Worm (Caenorhabditis elegans) whole organism, L1 larva: ENCODE measurements around the gene F44E5.2.

Experiments
- C16A3.4 ChIP-seq: fragments of 150-350 bp; optimal IDR thresholded peaks from 2 replicates; lab custom pipeline; 2014; ENCODE audit warnings: missing biosample characterization, missing genetic modification characterization
- C34B4.2 ChIP-seq: sonication (generic microtip); optimal IDR thresholded peaks from 2 replicates; lab custom pipeline; 2017; ENCODE audit warnings: mild to moderate bottlenecking, missing genetic modification characterization, missing compliant biosample characterization
- Y116A8C.19 ChIP-seq: sonication (generic microtip); optimal IDR thresholded peaks from 2 replicates; lab custom pipeline; 2016; ENCODE audit warnings: missing compliant biosample characterization, missing genetic modification characterization, borderline replicate concordance
- aha-1 ChIP-seq: fragments of 150-350 bp; optimal IDR thresholded peaks from 2 replicates; lab custom pipeline; 2014; ENCODE audit warnings: missing biosample characterization, missing genetic modification characterization
- alr-1 ChIP-seq: fragments of 200-800 bp; sonication (Bioruptor generic); optimal IDR thresholded peaks from 2 replicates; lab custom pipeline; 2018; ENCODE audit warnings: borderline replicate concordance, mild to moderate bottlenecking, missing genetic modification characterization, missing compliant biosample characterization
- aly-2 ChIP-seq: fragments of 150-350 bp; optimal IDR thresholded peaks from 2 replicates; lab custom pipeline; 2014; ENCODE audit warnings: missing biosample characterization, missing genetic modification characterization
- ama-1 ChIP-seq: fragments of 150-350 bp; optimal IDR thresholded peaks from 2 replicates; lab custom pipeline; 2014
- ceh-63 ChIP-seq: fragments of 200-800 bp; sonication (Bioruptor generic); optimal IDR thresholded peaks from 2 replicates; lab custom pipeline; 2018; ENCODE audit warnings: mild to moderate bottlenecking, missing genetic modification characterization, missing compliant biosample characterization
- ceh-8 ChIP-seq: fragments of 200-800 bp; sonication (Bioruptor generic); optimal IDR thresholded peaks from 2 replicates; lab custom pipeline; 2018; ENCODE audit warnings: mild to moderate bottlenecking, missing genetic modification characterization, moderate library complexity, missing compliant biosample characterization
- ces-1 ChIP-seq: fragments of 150-350 bp; optimal IDR thresholded peaks from 2 replicates; lab custom pipeline; 2014; ENCODE audit warnings: missing biosample characterization, missing genetic modification reagents, missing genetic modification characterization
- efl-3 ChIP-seq: fragments of 200-800 bp; sonication (Bioruptor generic); optimal IDR thresholded peaks from 2 replicates; lab custom pipeline; 2018; ENCODE audit warnings: mild to moderate bottlenecking, missing genetic modification characterization, missing compliant biosample characterization
- egl-27 ChIP-seq, 2 experiments: fragments of 150-350 bp in 1 of 2; sonication (generic microtip); optimal IDR thresholded peaks; 3 replicates each; lab custom pipeline; 2017 to 2018; ENCODE audit warnings: missing biosample characterization in 2 of 2, missing genetic modification characterization in 2 of 2, missing genetic modification reagents in 2 of 2
- elt-2 ChIP-seq: sonication (generic microtip); optimal IDR thresholded peaks from 2 replicates; lab custom pipeline; 2016; ENCODE audit warnings: missing genetic modification characterization, mild to moderate bottlenecking, inconsistent platforms, missing compliant biosample characterization, missing genetic modification reagents
- elt-3 ChIP-seq, 6 experiments: fragments of 150-350 bp in 1 of 6; sonication (generic microtip); optimal IDR thresholded peaks; 2 replicates each; lab custom pipeline; 2017 to 2018; ENCODE audit warnings: missing biosample characterization in 6 of 6, missing genetic modification characterization in 6 of 6, inconsistent platforms in 1 of 6
- fkh-10 ChIP-seq: sonication (generic microtip); optimal IDR thresholded peaks from 2 replicates; lab custom pipeline; 2017; ENCODE audit warnings: missing biosample characterization, missing genetic modification reagents, missing genetic modification characterization
- fkh-8 ChIP-seq: sonication (generic microtip); optimal IDR thresholded peaks from 2 replicates; lab custom pipeline; 2016; ENCODE audit warnings: mild to moderate bottlenecking, missing genetic modification characterization, missing compliant biosample characterization
- fos-1 ChIP-seq: fragments of 150-350 bp; optimal IDR thresholded peaks from 2 replicates; lab custom pipeline; 2014; ENCODE audit warnings: missing biosample characterization, missing genetic modification characterization
- grh-1 ChIP-seq: fragments of 200-800 bp; sonication (Bioruptor generic); IDR thresholded peaks from 2 replicates; pipeline ENCODE4 v1.3.6; 2022; ENCODE audit warnings: missing genetic modification reagents, missing genetic modification characterization, missing compliant biosample characterization
- irx-1 ChIP-seq: sonication (generic microtip); optimal IDR thresholded peaks from 2 replicates; lab custom pipeline; 2016; ENCODE audit warnings: missing genetic modification characterization, missing compliant biosample characterization
- lin-13 ChIP-seq: fragments of 150-350 bp; optimal IDR thresholded peaks from 2 replicates; lab custom pipeline; 2014; ENCODE audit warnings: missing biosample characterization, missing genetic modification reagents, missing genetic modification characterization
- lir-3 ChIP-seq: sonication (generic microtip); optimal IDR thresholded peaks from 2 replicates; lab custom pipeline; 2016; ENCODE audit warnings: mild to moderate bottlenecking, missing genetic modification characterization, moderate library complexity, missing compliant biosample characterization; ENCODE audit not compliant: poor library complexity
- mab-9 ChIP-seq: fragments of 200-800 bp; sonication (Bioruptor generic); IDR thresholded peaks from 2 replicates; pipeline ENCODE4 v1.3.6; 2022; ENCODE audit warnings: missing genetic modification reagents, missing genetic modification characterization, missing compliant biosample characterization
- mdl-1 ChIP-seq, 2 experiments: fragments of 150-350 bp; optimal IDR thresholded peaks; 2 replicates each; lab custom pipeline; 2014 to 2017; ENCODE audit warnings: missing biosample characterization in 2 of 2, missing genetic modification characterization in 2 of 2, inconsistent platforms in 1 of 2
- mef-2 ChIP-seq: fragments of 150-350 bp; optimal IDR thresholded peaks from 2 replicates; lab custom pipeline; 2014; ENCODE audit warnings: missing biosample characterization, missing genetic modification characterization
- mep-1 ChIP-seq: fragments of 150-350 bp; optimal IDR thresholded peaks from 2 replicates; lab custom pipeline; 2014; ENCODE audit warnings: missing biosample characterization, missing genetic modification characterization
- nhr-11 ChIP-seq: fragments of 150-350 bp; optimal IDR thresholded peaks from 2 replicates; lab custom pipeline; 2014; ENCODE audit warnings: missing biosample characterization, missing genetic modification characterization
- nhr-12 ChIP-seq: sonication (generic microtip); optimal IDR thresholded peaks from 2 replicates; lab custom pipeline; 2017; ENCODE audit warnings: missing biosample characterization, missing genetic modification characterization
- nhr-20 ChIP-seq: sonication (generic microtip); optimal IDR thresholded peaks from 2 replicates; lab custom pipeline; 2016; ENCODE audit warnings: mild to moderate bottlenecking, missing genetic modification characterization, missing compliant biosample characterization
- nhr-71 ChIP-seq: sonication (generic microtip); optimal IDR thresholded peaks from 2 replicates; lab custom pipeline; 2016; ENCODE audit warnings: mild to moderate bottlenecking, missing genetic modification characterization, moderate library complexity, missing compliant biosample characterization
- nhr-76 ChIP-seq: sonication (generic microtip); optimal IDR thresholded peaks from 2 replicates; lab custom pipeline; 2017; ENCODE audit warnings: missing biosample characterization, missing genetic modification characterization
- nhr-77 ChIP-seq: fragments of 150-350 bp; optimal IDR thresholded peaks from 2 replicates; lab custom pipeline; 2014; ENCODE audit warnings: missing biosample characterization, missing genetic modification characterization
- nhr-85 ChIP-seq: sonication (generic microtip); peaks from one replicate; lab custom pipeline; 2016; ENCODE audit warnings: missing genetic modification characterization, inconsistent platforms, missing compliant biosample characterization
- nhr-90 ChIP-seq: sonication (generic microtip); optimal IDR thresholded peaks from 2 replicates; lab custom pipeline; 2016; ENCODE audit warnings: mild to moderate bottlenecking, missing genetic modification characterization, missing compliant biosample characterization; ENCODE audit not compliant: poor library complexity
- pag-3 ChIP-seq: sonication (generic microtip); optimal IDR thresholded peaks from 2 replicates; lab custom pipeline; 2017; ENCODE audit warnings: missing genetic modification characterization, mild to moderate bottlenecking, missing compliant biosample characterization, antibody characterized with exemption, borderline replicate concordance; ENCODE audit not compliant: insufficient read depth
- skn-1 ChIP-seq: fragments of 150-350 bp; optimal IDR thresholded peaks from 2 replicates; lab custom pipeline; 2014; ENCODE audit warnings: missing biosample characterization, missing genetic modification characterization
- snpc-4 ChIP-seq: fragments of 150-350 bp; optimal IDR thresholded peaks from 2 replicates; lab custom pipeline; 2014; ENCODE audit warnings: missing biosample characterization, missing genetic modification characterization
- sox-4 ChIP-seq: sonication (generic microtip); optimal IDR thresholded peaks from 2 replicates; lab custom pipeline; 2016; ENCODE audit warnings: missing genetic modification characterization, missing compliant biosample characterization
- tlp-1 ChIP-seq: fragments of 150-350 bp; optimal IDR thresholded peaks from 2 replicates; lab custom pipeline; 2014; ENCODE audit warnings: missing biosample characterization, missing genetic modification characterization
- unc-130 ChIP-seq: fragments of 150-350 bp; optimal IDR thresholded peaks from 2 replicates; lab custom pipeline; 2017; ENCODE audit warnings: missing biosample characterization, missing genetic modification characterization, inconsistent platforms
- unc-62 ChIP-seq: fragments of 150-350 bp; optimal IDR thresholded peaks from 2 replicates; lab custom pipeline; 2014; ENCODE audit warnings: missing biosample characterization, missing genetic modification reagents, missing genetic modification characterization
- unc-86 ChIP-seq: sonication (generic microtip); optimal IDR thresholded peaks from 2 replicates; lab custom pipeline; 2016; ENCODE audit warnings: missing genetic modification characterization, missing compliant biosample characterization
- zag-1 ChIP-seq: fragments of 150-350 bp; optimal IDR thresholded peaks from 2 replicates; lab custom pipeline; 2014; ENCODE audit warnings: missing biosample characterization, missing genetic modification characterization
- ztf-4 ChIP-seq: fragments of 150-350 bp; optimal IDR thresholded peaks from 2 replicates; lab custom pipeline; 2014; ENCODE audit warnings: missing biosample characterization, missing genetic modification characterization

Gene F44E5.2

ce11 chrII:11728545-11729105 lies 37.9 kb upstream of the F44E5.2 start, which contains the start of gene alh-8 (continued):
- peak; percentile 40 for TF ChIP-seq pag-3
- TF ChIP-seq grh-1 (GFP tag; lab: Robert Waterston, UW) = no peak
- peak in 1 of 2 experiments; percentile 94 for TF ChIP-seq mdl-1 (tag; optimal IDR thresholded peaks at IDR 0.05; lab: Kevin White, UChicago)
- TF ChIP-seq ztf-4 (tag; lab: Kevin White, UChicago) = peak; percentile 45
- peak; percentile 64 for TF ChIP-seq nhr-85 (tag; lab: Kevin White, UChicago)
- no peak for TF ChIP-seq ces-1 (GFP tag; lab: Kevin White, UChicago)
- TF ChIP-seq aha-1 = no peak
- no peak for TF ChIP-seq irx-1 (tag; lab: Kevin White, UChicago)
- TF ChIP-seq sox-4 (tag; lab: Kevin White, UChicago) = no peak
- no peak for TF ChIP-seq nhr-12 (tag; lab: Kevin White, UChicago)
- peak; percentile 86 for TF ChIP-seq nhr-71 (tag; lab: Kevin White, UChicago)
- TF ChIP-seq fos-1 (tag; lab: Kevin White, UChicago) = peak; percentile 20
- TF ChIP-seq lin-13 (GFP tag; lab: Kevin White, UChicago) = no peak
- peak in 2 of 6 experiments; percentile 1 to 15 for TF ChIP-seq elt-3 (tag; optimal IDR thresholded peaks at IDR 0.05; lab: Kevin White, UChicago)
- no peak for TF ChIP-seq mef-2
- no peak for TF ChIP-seq efl-3 (GFP tag; lab: Kevin White, UChicago)
- no peak for TF ChIP-seq nhr-76
- no peak for TF ChIP-seq egl-27 (tag; optimal IDR thresholded peaks at IDR 0.05; lab: Kevin White, UChicago)
- no peak for TF ChIP-seq ceh-8 (GFP tag; lab: Kevin White, UChicago)
- peak; percentile 76 for TF ChIP-seq nhr-20 (tag; lab: Kevin White, UChicago)
- TF ChIP-seq unc-86 (tag; lab: Kevin White, UChicago) = no peak
- TF ChIP-seq snpc-4 (tag; lab: Kevin White, UChicago) = peak; percentile 32
- TF ChIP-seq elt-2 (tag; lab: Kevin White, UChicago) = peak; percentile 55
- no peak for TF ChIP-seq mab-9 (GFP tag; lab: Robert Waterston, UW)
- no peak for TF ChIP-seq ceh-63
- peak; percentile 13 for TF ChIP-seq mep-1 (tag; lab: Kevin White, UChicago)
- no peak for TF ChIP-seq fkh-8
- no peak for TF ChIP-seq C34B4.2 (tag; lab: Kevin White, UChicago)
- TF ChIP-seq C16A3.4 (tag; lab: Kevin White, UChicago) = peak; percentile 46
- peak; percentile 29 for TF ChIP-seq skn-1 (tag; lab: Kevin White, UChicago)
- peak; percentile 46 for TF ChIP-seq nhr-90
- TF ChIP-seq, all 84 proteins: peak for 29

ce11 chrII:11729757-11730535 lies 36.6 kb upstream of the F44E5.2 start:
- TF ChIP-seq alr-1 (tag; lab: Kevin White, UChicago) (no peak), nhr-77 (tag; lab: Kevin White, UChicago) (no peak), mep-1 (tag; lab: Kevin White, UChicago) (no peak), unc-130 (no peak), aly-2 (tag; lab: Kevin White, UChicago) (no peak), C16A3.4 (tag; lab: Kevin White, UChicago) (no peak), nhr-11 (tag; lab: Kevin White, UChicago) (no peak), fkh-10 (GFP tag; lab: Kevin White, UChicago) (no peak), ama-1 (lab: Kevin White, UChicago) (no peak), unc-62 (no peak), tlp-1 (tag; lab: Kevin White, UChicago) (no peak), fkh-8 (no peak), zag-1 (tag; lab: Kevin White, UChicago) (no peak), mdl-1 (tag; optimal IDR thresholded peaks at IDR 0.05; lab: Kevin White, UChicago) (no peak), lir-3 (tag; lab: Kevin White, UChicago) (no peak), Y116A8C.19 (no peak)
